Worm (Caenorhabditis elegans) whole organism, midembryonic: ENCODE measurements around the gene apc-2.

Experiments
- cog-1 ChIP-seq: sonication (generic microtip); optimal IDR thresholded peaks from 2 replicates; lab custom pipeline; 2016; ENCODE audit warnings: missing genetic modification characterization, missing compliant biosample characterization
- flt-1 ChIP-seq: fragments of 200-800 bp; sonication (Bioruptor generic); IDR thresholded peaks from 2 replicates; pipeline ENCODE4 v1.3.6; 2022; ENCODE audit warnings: missing genetic modification characterization, missing compliant biosample characterization
- klf-2 ChIP-seq: fragments of 200-800 bp; sonication (Bioruptor generic); conservative IDR thresholded peaks from 2 replicates; pipeline ENCODE4 v1.3.6; 2022; ENCODE audit warnings: missing genetic modification reagents, missing genetic modification characterization, missing compliant biosample characterization
- ref-1 ChIP-seq: fragments of 200-800 bp; sonication (Bioruptor generic); conservative IDR thresholded peaks from 2 replicates; pipeline ENCODE4 v1.3.6; 2022; ENCODE audit warnings: missing genetic modification reagents, missing genetic modification characterization, missing compliant biosample characterization
- ztf-29 ChIP-seq: fragments of 200-800 bp; sonication (Bioruptor generic); IDR thresholded peaks from 2 replicates; pipeline ENCODE4 v1.3.6; 2022; ENCODE audit warnings: missing genetic modification reagents, missing genetic modification characterization, missing compliant biosample characterization

ce11 chrIII:8129195-8129594, 48.8 kb downstream of the apc-2 start:
- TF ChIP-seq klf-2 (GFP tag; lab: Robert Waterston, UW) (no peak), ztf-29 (no peak), ref-1 (GFP tag; lab: Robert Waterston, UW) (no peak), cog-1 (tag; lab: Kevin White, UChicago) (no peak), flt-1 (GFP tag; lab: Robert Waterston, UW) (no peak)
